Worm (Caenorhabditis elegans): ENCODE measurements around the gene cest-2.1.

cest-2.1 gene

ce11 chrV:14124187-14124586 lies 47.1 kb downstream of the cest-2.1 start:
- 0 out of 2 replicates have a peak, but pooled peaks have one; percentile 49 for TF ChIP-seq zfp-3 (GFP tag; conservative IDR thresholded peaks at IDR 0.05)
- 0 out of 2 replicates have a peak, but pooled peaks have one; percentile 35 for TF ChIP-seq mdt-29 (GFP tag; IDR thresholded peaks at IDR 0.05)
- TF ChIP-seq lin-38 (GFP tag; IDR thresholded peaks at IDR 0.05), result peak; percentile 25; the same call in 1 of the 2 replicates
- TF ChIP-seq Y105C5A.15 (GFP tag; IDR thresholded peaks at IDR 0.05), result 0 out of 2 replicates have a peak, but pooled peaks have one; percentile 45
- TF ChIP-seq set-16 (GFP tag; IDR thresholded peaks at IDR 0.05), result peak; percentile 7; the same call in 1 of the 2 replicates
- TF ChIP-seq nhr-41 (GFP tag; IDR thresholded peaks at IDR 0.05), result peak; percentile 16; the same call in 1 of the 2 replicates
- TF ChIP-seq dmd-6 (GFP tag; IDR thresholded peaks at IDR 0.05), result peak; percentile 31
- 0 out of 2 replicates have a peak, but pooled peaks have one; percentile 13 for TF ChIP-seq madf-9 (GFP tag; conservative IDR thresholded peaks at IDR 0.05)
- TF ChIP-seq snpc-1.2 (GFP tag; IDR thresholded peaks at IDR 0.05), result 0 out of 2 replicates have a peak, but pooled peaks have one; percentile 12

- TF ChIP-seq aha-1 (tag) (peak; percentile 92), ceh-28 (tag; optimal IDR thresholded peaks at IDR 0.05) (no peak), nhr-10 (tag; optimal IDR thresholded peaks at IDR 0.05) (no peak), mes-2 (tag; optimal IDR thresholded peaks at IDR 0.05; ENCODE audit: poor library complexity, severe bottlenecking) (no peak), dve-1 (tag; optimal IDR thresholded peaks at IDR 0.05; ENCODE audit: insufficient read depth) (no peak), mep-1 (tag; optimal IDR thresholded peaks at IDR 0.05) (no peak)
Observed at ce11 chrV:14123176-14123575, 48.1 kb downstream of the cest-2.1 start.

ce11 chrV:14120674-14121073 lies 50.6 kb downstream of the cest-2.1 start:
- TF ChIP-seq mxl-2 (GFP tag; conservative IDR thresholded peaks at IDR 0.05) (no peak), set-16 (GFP tag; IDR thresholded peaks at IDR 0.05) (peak; percentile 71), unc-62 (GFP tag; optimal IDR thresholded peaks at IDR 0.05 in 1 of 2) (peak in 1 of 2 experiments; percentile 75), unc-62 (tag; optimal IDR thresholded peaks at IDR 0.05) (no peak)

Data from whole organism, L4 larva.